Worm (Caenorhabditis elegans): ENCODE measurements around the gene kle-2.

kle-2 gene

ce11 chrIII:7978289-7978688 lies 36.8 kb downstream of the kle-2 start (continued):
- no peak for TF ChIP-seq ets-4 (GFP tag; optimal IDR thresholded peaks at IDR 0.05)
- TF ChIP-seq cebp-1 (GFP tag; IDR thresholded peaks at IDR 0.05): no peak
- peak; percentile 9 for TF ChIP-seq cebp-1 (tag; optimal IDR thresholded peaks at IDR 0.05)
- no peak for TF ChIP-seq snpc-4 (GFP tag; optimal IDR thresholded peaks at IDR 0.05)
- TF ChIP-seq snpc-4 (tag; optimal IDR thresholded peaks at IDR 0.05): no peak
- TF ChIP-seq T26A5.8 (tag; optimal IDR thresholded peaks at IDR 0.05): no peak
- no peak for TF ChIP-seq dox-1 (GFP tag; IDR thresholded peaks at IDR 0.05)
- no peak for TF ChIP-seq chd-7 (tag; optimal IDR thresholded peaks at IDR 0.05)
- TF ChIP-seq ama-1 (optimal IDR thresholded peaks at IDR 0.05): no peak
- TF ChIP-seq ama-1 (GFP tag; optimal IDR thresholded peaks at IDR 0.05): no peak
- TF ChIP-seq zfh-2 (GFP tag; conservative IDR thresholded peaks at IDR 0.05): no peak
- TF ChIP-seq hlh-12 (tag; optimal IDR thresholded peaks at IDR 0.05): no peak
- no peak for TF ChIP-seq snpc-1.3 (tag; optimal IDR thresholded peaks at IDR 0.05; ENCODE audit: insufficient read depth)
- no peak for TF ChIP-seq Y56A3A.18 (GFP tag; IDR thresholded peaks at IDR 0.05)
- TF ChIP-seq unc-130 (GFP tag; optimal IDR thresholded peaks at IDR 0.05): no peak
- TF ChIP-seq aptf-3 (GFP tag; IDR thresholded peaks at IDR 0.05): 0 out of 2 replicates have a peak, but pooled peaks have one; percentile 13
- TF ChIP-seq B0261.1 (tag; optimal IDR thresholded peaks at IDR 0.05): peak; percentile 64
- TF ChIP-seq madf-6 (GFP tag; IDR thresholded peaks at IDR 0.05): peak; percentile 61; the same call in 1 of the 2 replicates
- peak; percentile 47; the same call in 1 of the 2 replicates for TF ChIP-seq ekl-4 (GFP tag; IDR thresholded peaks at IDR 0.05)
- TF ChIP-seq ztf-28 (GFP tag; IDR thresholded peaks at IDR 0.05): no peak
- TF ChIP-seq tbp1 (GFP tag; optimal IDR thresholded peaks at IDR 0.05): peak; percentile 86
- TF ChIP-seq F52B5.7 (tag; optimal IDR thresholded peaks at IDR 0.05): no peak
- no peak for TF ChIP-seq nfya-1 (tag; optimal IDR thresholded peaks at IDR 0.05; ENCODE audit: borderline replicate concordance, insufficient read depth)
- peak; percentile 17 for TF ChIP-seq die-1 (tag; optimal IDR thresholded peaks at IDR 0.05)
- TF ChIP-seq F55B11.4 (tag; optimal IDR thresholded peaks at IDR 0.05; ENCODE audit: borderline replicate concordance, insufficient read depth): no peak
- TF ChIP-seq madf-8 (GFP tag; conservative IDR thresholded peaks at IDR 0.05): no peak
- TF ChIP-seq zim-3 (tag; optimal IDR thresholded peaks at IDR 0.05): no peak
- TF ChIP-seq nhr-80 (tag; optimal IDR thresholded peaks at IDR 0.05): peak; percentile 10

ce11 chrIII:7978723-7979122 lies 37.2 kb downstream of the kle-2 start:
- TF ChIP-seq lin-40 (tag; optimal IDR thresholded peaks at IDR 0.05): peak; percentile 15
- TF ChIP-seq hlh-12 (tag; optimal IDR thresholded peaks at IDR 0.05): no peak
- TF ChIP-seq akir-1 (GFP tag; optimal IDR thresholded peaks at IDR 0.05): no peak
- TF ChIP-seq hmg-1.2 (GFP tag; IDR thresholded peaks at IDR 0.05): peak; percentile 93
- peak; percentile 38 for TF ChIP-seq pbrm-1 (GFP tag; IDR thresholded peaks at IDR 0.05)
- no peak for TF ChIP-seq T07F8.4 (tag; optimal IDR thresholded peaks at IDR 0.05)
- no peak for TF ChIP-seq die-1 (tag; optimal IDR thresholded peaks at IDR 0.05)
- no peak for TF ChIP-seq hsf-1 (GFP tag; IDR thresholded peaks at IDR 0.05)
- peak; percentile 14 for TF ChIP-seq pha-4 (tag; optimal IDR thresholded peaks at IDR 0.05)
- no peak for TF ChIP-seq rcor-1 (GFP tag; IDR thresholded peaks at IDR 0.05)
- no peak for TF ChIP-seq zfh-2 (GFP tag; conservative IDR thresholded peaks at IDR 0.05)
- peak; percentile 38 for TF ChIP-seq nhr-80 (tag; optimal IDR thresholded peaks at IDR 0.05)
- no peak for TF ChIP-seq ztf-22 (GFP tag; optimal IDR thresholded peaks at IDR 0.05)
- TF ChIP-seq let-607 (tag; optimal IDR thresholded peaks at IDR 0.05): no peak
- TF ChIP-seq attf-5 (GFP tag; optimal IDR thresholded peaks at IDR 0.05): peak; percentile 59
- peak; percentile 41 for TF ChIP-seq B0261.1 (tag; optimal IDR thresholded peaks at IDR 0.05)
- TF ChIP-seq ZK185.1 (tag; optimal IDR thresholded peaks at IDR 0.05; ENCODE audit: poor library complexity, severe bottlenecking): peak; percentile 33
- TF ChIP-seq unc-130 (GFP tag; optimal IDR thresholded peaks at IDR 0.05): no peak

All from whole organism, young adult.